Worm (Caenorhabditis elegans): ENCODE data around the gene nas-25.
A peak's percentile ranks its signal among the peaks of the same experiment; 100 is the strongest.

nas-25 gene

ce11 chrII:8839025-8839424 lies 13.2 kb downstream of the nas-25 start, which contains the start of gene F46C5.7:
TSS of gene F46C5.7 (plus strand) at chrII:8839325.
- TF ChIP-seq sea-2 (GFP tag; optimal IDR thresholded peaks at IDR 0.05) (no peak), ZK546.5 (tag; optimal IDR thresholded peaks at IDR 0.05) (no peak), lin-15B (tag; optimal IDR thresholded peaks at IDR 0.05) (no peak), nhr-67 (tag; optimal IDR thresholded peaks at IDR 0.05) (no peak), elt-2 (tag; optimal IDR thresholded peaks at IDR 0.05) (no peak), nhr-77 (tag; optimal IDR thresholded peaks at IDR 0.05) (no peak), unc-62 (GFP tag; optimal IDR thresholded peaks at IDR 0.05) (no peak), egl-27 (tag; optimal IDR thresholded peaks at IDR 0.05) (no peak)

ce11 chrII:8844465-8845126 lies 18.7 kb downstream of the nas-25 start, which contains the start of gene F46C5.6:
TSS of gene F46C5.6 (minus strand) at chrII:8844515.
- TF ChIP-seq hmg-11 (tag; optimal IDR thresholded peaks at IDR 0.05) = no peak
- no peak for TF ChIP-seq fkh-10 (GFP tag; optimal IDR thresholded peaks at IDR 0.05)
- peak; percentile 3 for TF ChIP-seq egl-5 (tag; optimal IDR thresholded peaks at IDR 0.05)
- TF ChIP-seq ZK546.5 (tag; optimal IDR thresholded peaks at IDR 0.05) = no peak

ce11 chrII:8845298-8845697 lies 19.4 kb downstream of the nas-25 start, which contains the start of gene agxt-1:
TSS of gene agxt-1 (plus strand) at chrII:8845598.
- no peak for TF ChIP-seq egl-27 (tag; optimal IDR thresholded peaks at IDR 0.05)
- no peak for TF ChIP-seq fkh-10 (GFP tag; optimal IDR thresholded peaks at IDR 0.05)
- no peak for TF ChIP-seq elt-1 (tag; optimal IDR thresholded peaks at IDR 0.05)
- no peak for TF ChIP-seq zag-1 (tag; optimal IDR thresholded peaks at IDR 0.05)
- TF ChIP-seq nhr-237 (tag; optimal IDR thresholded peaks at IDR 0.05) = no peak

- peak; percentile 39 for TF ChIP-seq pqm-1 (tag; optimal IDR thresholded peaks at IDR 0.05)
- TF ChIP-seq egl-5 (tag; optimal IDR thresholded peaks at IDR 0.05) = no peak
Observed at ce11 chrII:8845932-8846331, 20.1 kb downstream of the nas-25 start.

- TF ChIP-seq nhr-11 (tag; optimal IDR thresholded peaks at IDR 0.05) = no peak
- no peak for TF ChIP-seq lsy-12 (tag; optimal IDR thresholded peaks at IDR 0.05)
- no peak for TF ChIP-seq nhr-76 (tag; optimal IDR thresholded peaks at IDR 0.05)
- TF ChIP-seq pqm-1 (tag; optimal IDR thresholded peaks at IDR 0.05) = no peak
Observed at ce11 chrII:8848984-8849383, 23.1 kb downstream of the nas-25 start.

ce11 chrII:8851996-8852587 lies 26.2 kb downstream of the nas-25 start, which contains the start of gene oac-46:
TSS of gene oac-46 (minus strand) at chrII:8852096.
- no peak for TF ChIP-seq nhr-67 (tag; optimal IDR thresholded peaks at IDR 0.05)
- peak; percentile 14 for TF ChIP-seq ama-1 (optimal IDR thresholded peaks at IDR 0.05)
- no peak for TF ChIP-seq lin-39 (tag; optimal IDR thresholded peaks at IDR 0.05)
- no peak for TF ChIP-seq nhr-11 (tag; optimal IDR thresholded peaks at IDR 0.05)
- no peak for TF ChIP-seq lin-15B (tag; optimal IDR thresholded peaks at IDR 0.05)
- TF ChIP-seq nhr-23 (tag; optimal IDR thresholded peaks at IDR 0.05) = peak; percentile 56
- TF ChIP-seq mml-1 (tag; optimal IDR thresholded peaks at IDR 0.05) = no peak
- no peak for TF ChIP-seq ztf-4 (tag; optimal IDR thresholded peaks at IDR 0.05)
- peak; percentile 39 for TF ChIP-seq nhr-43 (tag; optimal IDR thresholded peaks at IDR 0.05; ENCODE audit: poor library complexity, severe bottlenecking)
- no peak for TF ChIP-seq eor-1 (tag; optimal IDR thresholded peaks at IDR 0.05)
- TF ChIP-seq jun-1 (tag; optimal IDR thresholded peaks at IDR 0.05) = no peak
- no peak for TF ChIP-seq hmg-11 (tag; optimal IDR thresholded peaks at IDR 0.05)
- TF ChIP-seq nhr-25 (tag; optimal IDR thresholded peaks at IDR 0.05) = peak; percentile 78

ce11 chrII:8853238-8853637 lies 27.4 kb downstream of the nas-25 start:
- TF ChIP-seq ama-1 (optimal IDR thresholded peaks at IDR 0.05) (no peak), fos-1 (tag; optimal IDR thresholded peaks at IDR 0.05) (no peak), skn-1 (tag; optimal IDR thresholded peaks at IDR 0.05) (no peak), snpc-4 (tag; optimal IDR thresholded peaks at IDR 0.05) (no peak), elt-1 (tag; optimal IDR thresholded peaks at IDR 0.05) (peak; percentile 76), fkh-10 (GFP tag; optimal IDR thresholded peaks at IDR 0.05) (no peak), ceh-16 (tag; optimal IDR thresholded peaks at IDR 0.05) (no peak)
